Worm (Caenorhabditis elegans): ENCODE results near the gene Y81B9A.3.

Y81B9A.3 gene

ce11 chrX:9168239-9168638 lies 14.0 kb upstream of the Y81B9A.3 start, which contains the start of gene B0563.9:
TSS of gene B0563.9 (plus strand) at chrX:9168539.
- TF ChIP-seq unc-62 (GFP tag; optimal IDR thresholded peaks at IDR 0.05) (no peak), nfya-1 (tag; optimal IDR thresholded peaks at IDR 0.05; ENCODE audit: insufficient read depth) (no peak), nhr-25 (tag; optimal IDR thresholded peaks at IDR 0.05) (no peak), egl-5 (tag; optimal IDR thresholded peaks at IDR 0.05) (no peak), ztf-4 (tag; optimal IDR thresholded peaks at IDR 0.05) (no peak), nhr-12 (tag; optimal IDR thresholded peaks at IDR 0.05) (no peak), nhr-23 (tag; optimal IDR thresholded peaks at IDR 0.05) (no peak), snpc-4 (tag; optimal IDR thresholded peaks at IDR 0.05) (no peak), ZK546.5 (tag; optimal IDR thresholded peaks at IDR 0.05) (no peak), nhr-77 (tag; optimal IDR thresholded peaks at IDR 0.05) (no peak), nhr-76 (tag; optimal IDR thresholded peaks at IDR 0.05) (no peak), ceh-82 (tag; optimal IDR thresholded peaks at IDR 0.05) (no peak), unc-39 (tag; optimal IDR thresholded peaks at IDR 0.05) (no peak), elt-1 (tag; optimal IDR thresholded peaks at IDR 0.05) (no peak), elt-2 (tag; optimal IDR thresholded peaks at IDR 0.05) (no peak), sea-2 (GFP tag; optimal IDR thresholded peaks at IDR 0.05) (no peak), ceh-9 (tag; optimal IDR thresholded peaks at IDR 0.05) (no peak), zag-1 (tag; optimal IDR thresholded peaks at IDR 0.05) (no peak), hmg-11 (tag; optimal IDR thresholded peaks at IDR 0.05) (no peak)

- TF ChIP-seq nhr-76 (tag; optimal IDR thresholded peaks at IDR 0.05) = no peak
- no peak for TF ChIP-seq nhr-25 (tag; optimal IDR thresholded peaks at IDR 0.05)
- no peak for TF ChIP-seq nhr-77 (tag; optimal IDR thresholded peaks at IDR 0.05)
- no peak for TF ChIP-seq ceh-82 (tag; optimal IDR thresholded peaks at IDR 0.05)
- TF ChIP-seq fkh-2 (tag; optimal IDR thresholded peaks at IDR 0.05) = no peak
- no peak for TF ChIP-seq nhr-28 (tag; optimal IDR thresholded peaks at IDR 0.05)
- no peak for TF ChIP-seq skn-1 (tag; optimal IDR thresholded peaks at IDR 0.05)
- TF ChIP-seq tbx-2 (tag; optimal IDR thresholded peaks at IDR 0.05) = no peak
- no peak for TF ChIP-seq aly-2 (tag; optimal IDR thresholded peaks at IDR 0.05)
These were observed 12.2 kb upstream of the Y81B9A.3 start for ce11 chrX:9170058-9170457.

ce11 chrX:9171241-9171640 lies 11.0 kb upstream of the Y81B9A.3 start, which contains the start of gene B0563.1:
TSS of gene B0563.1 (plus strand) at chrX:9171541.
- TF ChIP-seq tbx-2 (tag; optimal IDR thresholded peaks at IDR 0.05) (no peak), mml-1 (tag; optimal IDR thresholded peaks at IDR 0.05) (no peak), elt-2 (tag; optimal IDR thresholded peaks at IDR 0.05) (no peak), nhr-237 (tag; optimal IDR thresholded peaks at IDR 0.05) (no peak), fkh-2 (tag; optimal IDR thresholded peaks at IDR 0.05) (no peak), zag-1 (tag; optimal IDR thresholded peaks at IDR 0.05) (no peak), snpc-4 (tag; optimal IDR thresholded peaks at IDR 0.05) (no peak), egl-27 (tag; optimal IDR thresholded peaks at IDR 0.05) (no peak), mdl-1 (tag; optimal IDR thresholded peaks at IDR 0.05) (no peak), elt-1 (tag; optimal IDR thresholded peaks at IDR 0.05) (no peak), sea-2 (GFP tag; optimal IDR thresholded peaks at IDR 0.05) (no peak)

- TF ChIP-seq nfya-1 (tag; optimal IDR thresholded peaks at IDR 0.05; ENCODE audit: insufficient read depth) = no peak
- no peak for TF ChIP-seq unc-62 (GFP tag; optimal IDR thresholded peaks at IDR 0.05)
- TF ChIP-seq mml-1 (tag; optimal IDR thresholded peaks at IDR 0.05) = no peak
- TF ChIP-seq fkh-2 (tag; optimal IDR thresholded peaks at IDR 0.05) = no peak
- TF ChIP-seq lin-39 (tag; optimal IDR thresholded peaks at IDR 0.05) = no peak
- TF ChIP-seq nhr-11 (tag; optimal IDR thresholded peaks at IDR 0.05) = no peak
- no peak for TF ChIP-seq nhr-28 (tag; optimal IDR thresholded peaks at IDR 0.05)
- no peak for TF ChIP-seq elt-1 (tag; optimal IDR thresholded peaks at IDR 0.05)
- no peak for TF ChIP-seq nhr-67 (tag; optimal IDR thresholded peaks at IDR 0.05)
- no peak for TF ChIP-seq skn-1 (tag; optimal IDR thresholded peaks at IDR 0.05)
- no peak for TF ChIP-seq nhr-77 (tag; optimal IDR thresholded peaks at IDR 0.05)
- TF ChIP-seq ceh-16 (tag; optimal IDR thresholded peaks at IDR 0.05) = no peak
- TF ChIP-seq nhr-237 (tag; optimal IDR thresholded peaks at IDR 0.05) = no peak
- TF ChIP-seq pqm-1 (tag; optimal IDR thresholded peaks at IDR 0.05) = no peak
- TF ChIP-seq tbx-2 (tag; optimal IDR thresholded peaks at IDR 0.05) = no peak
- TF ChIP-seq lin-15B (tag; optimal IDR thresholded peaks at IDR 0.05) = no peak
These were observed 10.0 kb upstream of the Y81B9A.3 start, which contains the start of gene B0563.18 for ce11 chrX:9172278-9172677. TSS of gene B0563.18 (plus strand) at chrX:9172578.

- TF ChIP-seq jun-1 (tag; optimal IDR thresholded peaks at IDR 0.05) (no peak), ceh-9 (tag; optimal IDR thresholded peaks at IDR 0.05) (no peak), zag-1 (tag; optimal IDR thresholded peaks at IDR 0.05) (no peak), sea-2 (GFP tag; optimal IDR thresholded peaks at IDR 0.05) (no peak), pqm-1 (tag; optimal IDR thresholded peaks at IDR 0.05) (no peak), nhr-77 (tag; optimal IDR thresholded peaks at IDR 0.05) (no peak), egl-27 (tag; optimal IDR thresholded peaks at IDR 0.05) (no peak), mml-1 (tag; optimal IDR thresholded peaks at IDR 0.05) (no peak), ceh-16 (tag; optimal IDR thresholded peaks at IDR 0.05) (no peak), nhr-76 (tag; optimal IDR thresholded peaks at IDR 0.05) (no peak)
These were observed 9.5 kb upstream of the Y81B9A.3 start for ce11 chrX:9172733-9173132.

Data from whole organism, L3 larva.